Worm (Caenorhabditis elegans) whole organism, L4 larva: ENCODE measurements around the gene C52G5.2.

Source experiments
- D1046.2 ChIP-seq: fragments of 200-800 bp; sonication (Bioruptor generic); IDR thresholded peaks from 2 replicates; pipeline ENCODE4 v1.3.6; 2022; ENCODE audit warnings: missing genetic modification characterization, missing compliant biosample characterization
- F10B5.3 ChIP-seq: sonication (generic microtip); optimal IDR thresholded peaks from 2 replicates; lab custom pipeline; 2016; ENCODE audit warnings: mild to moderate bottlenecking, missing genetic modification characterization, missing compliant biosample characterization
- F37D6.2 ChIP-seq: sonication (generic microtip); optimal IDR thresholded peaks from 2 replicates; lab custom pipeline; 2016; ENCODE audit warnings: mild to moderate bottlenecking, missing genetic modification characterization, missing compliant biosample characterization
- T20F7.1 ChIP-seq: fragments of 200-800 bp; sonication (Bioruptor generic); optimal IDR thresholded peaks from 2 replicates; lab custom pipeline; 2018; ENCODE audit warnings: mild to moderate bottlenecking, missing genetic modification characterization, missing compliant biosample characterization
- T26A8.4 ChIP-seq: fragments of 200-800 bp; sonication (Bioruptor generic); IDR thresholded peaks from 2 replicates; pipeline ENCODE4 v1.3.6; 2022; ENCODE audit warnings: missing genetic modification characterization, missing compliant biosample characterization
- Y105C5A.15 ChIP-seq: fragments of 200-800 bp; sonication (Bioruptor generic); IDR thresholded peaks from 2 replicates; pipeline ENCODE4 v1.3.6; 2022; ENCODE audit warnings: missing genetic modification characterization, missing compliant biosample characterization
- Y5F2A.4 ChIP-seq: fragments of 200-800 bp; sonication (Bioruptor generic); optimal IDR thresholded peaks from 2 replicates; lab custom pipeline; 2018; ENCODE audit warnings: mild to moderate bottlenecking, missing genetic modification characterization, missing compliant biosample characterization
- Y75B8A.6 ChIP-seq: fragments of 200-800 bp; sonication (Bioruptor generic); IDR thresholded peaks from 2 replicates; pipeline ENCODE4 v1.3.6; 2022; ENCODE audit warnings: missing genetic modification reagents, missing genetic modification characterization, missing compliant biosample characterization
- ZK337.2 ChIP-seq: fragments of 200-800 bp; sonication (Bioruptor generic); IDR thresholded peaks from 2 replicates; pipeline ENCODE4 v1.3.6; 2022; ENCODE audit warnings: missing genetic modification reagents, missing genetic modification characterization, missing compliant biosample characterization
- aly-2 ChIP-seq: sonication (generic microtip); optimal IDR thresholded peaks from 2 replicates; lab custom pipeline; 2018; ENCODE audit warnings: missing biosample characterization, missing genetic modification characterization
- ama-1 ChIP-seq: fragments of 150-350 bp; optimal IDR thresholded peaks from 2 replicates; lab custom pipeline; 2014; ENCODE audit warnings: inconsistent platforms, mixed read lengths
- ceh-20 ChIP-seq: fragments of 200-800 bp; sonication (Bioruptor generic); IDR thresholded peaks from 2 replicates; pipeline ENCODE4 v1.3.6; 2022; ENCODE audit warnings: missing genetic modification reagents, missing genetic modification characterization, missing compliant biosample characterization
- ceh-62 ChIP-seq: sonication (generic microtip); optimal IDR thresholded peaks from 2 replicates; lab custom pipeline; 2017; ENCODE audit warnings: missing biosample characterization, missing genetic modification characterization
- ceh-82 ChIP-seq: sonication (generic microtip); optimal IDR thresholded peaks from 2 replicates; lab custom pipeline; 2017; ENCODE audit warnings: missing biosample characterization, missing genetic modification characterization
- ces-1 ChIP-seq: fragments of 150-350 bp; sonication (generic microtip); optimal IDR thresholded peaks from 4 replicates; lab custom pipeline; 2014; ENCODE audit warnings: missing biosample characterization, missing genetic modification reagents, missing genetic modification characterization
- cey-2 ChIP-seq: sonication (generic microtip); optimal IDR thresholded peaks from 3 replicates; lab custom pipeline; 2017; ENCODE audit warnings: missing genetic modification characterization, mild to moderate bottlenecking, missing compliant biosample characterization, antibody characterized with exemption, borderline replicate concordance; ENCODE audit not compliant: insufficient read depth
- ctbp-1 ChIP-seq: fragments of 200-800 bp; sonication (Bioruptor generic); IDR thresholded peaks from 2 replicates; pipeline ENCODE4 v1.3.6; 2022; ENCODE audit warnings: missing genetic modification reagents, missing genetic modification characterization, missing compliant biosample characterization
- daf-16 ChIP-seq, 3 experiments: sonication (generic microtip); optimal IDR thresholded peaks; 2 replicates each; lab custom pipeline; 2016 to 2017; ENCODE audit warnings: missing genetic modification characterization in 3 of 3, missing genetic modification reagents in 3 of 3, mild to moderate bottlenecking in 2 of 3, missing compliant biosample characterization in 2 of 3, missing biosample characterization in 1 of 3, moderate library complexity in 1 of 3
- dmd-8 ChIP-seq: fragments of 200-800 bp; sonication (Bioruptor generic); IDR thresholded peaks from 2 replicates; pipeline ENCODE4 v1.3.6; 2022; ENCODE audit warnings: missing genetic modification characterization, missing compliant biosample characterization
- dpl-1 ChIP-seq: fragments of 150-350 bp; optimal IDR thresholded peaks from 2 replicates; lab custom pipeline; 2014; ENCODE audit warnings: missing biosample characterization, missing genetic modification reagents, missing genetic modification characterization
- duxl-1 ChIP-seq: sonication (generic microtip); optimal IDR thresholded peaks from 2 replicates; lab custom pipeline; 2016; ENCODE audit warnings: mild to moderate bottlenecking, missing genetic modification characterization, moderate library complexity, missing compliant biosample characterization; ENCODE audit not compliant: poor library complexity
- dve-1 ChIP-seq: sonication (generic microtip); optimal IDR thresholded peaks from 2 replicates; lab custom pipeline; 2017; ENCODE audit warnings: antibody characterized with exemption, mild to moderate bottlenecking, missing genetic modification characterization, missing compliant biosample characterization; ENCODE audit not compliant: insufficient read depth
- egl-27 ChIP-seq: sonication (generic microtip); optimal IDR thresholded peaks from 3 replicates; lab custom pipeline; 2017; ENCODE audit warnings: missing biosample characterization, missing genetic modification reagents, missing genetic modification characterization
- fos-1 ChIP-seq: fragments of 150-350 bp; optimal IDR thresholded peaks from 2 replicates; lab custom pipeline; 2014; ENCODE audit warnings: missing biosample characterization, missing genetic modification characterization
- hlh-11 ChIP-seq: fragments of 200-800 bp; sonication (Bioruptor generic); optimal IDR thresholded peaks from 2 replicates; lab custom pipeline; 2018; ENCODE audit warnings: mild to moderate bottlenecking, missing genetic modification characterization, missing compliant biosample characterization
- hmg-1.1 ChIP-seq: fragments of 200-800 bp; sonication (Bioruptor generic); IDR thresholded peaks from 2 replicates; pipeline ENCODE4 v1.3.6; 2022; ENCODE audit warnings: missing genetic modification reagents, missing genetic modification characterization, missing compliant biosample characterization
- lim-7 ChIP-seq: fragments of 200-800 bp; sonication (Bioruptor generic); IDR thresholded peaks from 2 replicates; pipeline ENCODE4 v1.3.6; 2022; ENCODE audit warnings: missing genetic modification characterization, missing compliant biosample characterization
- lin-1 ChIP-seq: fragments of 200-800 bp; sonication (Bioruptor generic); IDR thresholded peaks from 2 replicates; pipeline ENCODE4 v1.3.6; 2022; ENCODE audit warnings: missing genetic modification reagents, missing genetic modification characterization, missing compliant biosample characterization
- lin-15B ChIP-seq: fragments of 150-350 bp; sonication (generic microtip); optimal IDR thresholded peaks from 3 replicates; lab custom pipeline; 2014; ENCODE audit warnings: missing biosample characterization, missing genetic modification characterization
- lin-29 ChIP-seq: fragments of 200-800 bp; sonication (Bioruptor generic); IDR thresholded peaks from 2 replicates; pipeline ENCODE4 v1.3.6; 2022; ENCODE audit warnings: missing genetic modification reagents, missing genetic modification characterization, missing compliant biosample characterization
- lin-39 ChIP-seq: fragments of 150-350 bp; optimal IDR thresholded peaks from 2 replicates; lab custom pipeline; 2014; ENCODE audit warnings: missing biosample characterization, missing genetic modification reagents, missing genetic modification characterization
- lsy-2 ChIP-seq, 2 experiments: fragments of 150-350 bp in 1 of 2; sonication (generic microtip) in 1 of 2; optimal IDR thresholded peaks; 2 replicates each; lab custom pipeline; 2014 to 2017; ENCODE audit warnings: missing biosample characterization in 2 of 2, missing genetic modification characterization in 2 of 2
- madf-9 ChIP-seq: fragments of 200-800 bp; sonication (Bioruptor generic); conservative IDR thresholded peaks from 2 replicates; pipeline ENCODE4 v1.3.6; 2022; ENCODE audit warnings: missing genetic modification reagents, missing genetic modification characterization, missing compliant biosample characterization
- mdt-29 ChIP-seq: fragments of 200-800 bp; sonication (Bioruptor generic); IDR thresholded peaks from 2 replicates; pipeline ENCODE4 v1.3.6; 2022; ENCODE audit warnings: missing genetic modification reagents, missing genetic modification characterization, missing compliant biosample characterization
- mes-2 ChIP-seq: sonication (generic microtip); optimal IDR thresholded peaks from 2 replicates; lab custom pipeline; 2016; ENCODE audit warnings: missing genotype, mild to moderate bottlenecking, missing genetic modification characterization, missing compliant biosample characterization; ENCODE audit not compliant: poor library complexity, severe bottlenecking
- nhr-237 ChIP-seq: sonication (generic microtip); optimal IDR thresholded peaks from 2 replicates; lab custom pipeline; 2017; ENCODE audit warnings: missing biosample characterization, missing genetic modification characterization
- nhr-25 ChIP-seq: sonication (generic microtip); optimal IDR thresholded peaks from 2 replicates; lab custom pipeline; 2017; ENCODE audit warnings: missing genetic modification characterization, mild to moderate bottlenecking, missing compliant biosample characterization, antibody characterized with exemption, moderate library complexity, borderline replicate concordance; ENCODE audit not compliant: insufficient read depth
- nhr-41 ChIP-seq: fragments of 200-800 bp; sonication (Bioruptor generic); IDR thresholded peaks from 2 replicates; pipeline ENCODE4 v1.3.6; 2022; ENCODE audit warnings: missing genetic modification reagents, missing genetic modification characterization, missing compliant biosample characterization
- nhr-42 ChIP-seq: fragments of 200-800 bp; sonication (Bioruptor generic); IDR thresholded peaks from 2 replicates; pipeline ENCODE4 v1.3.6; 2022; ENCODE audit warnings: missing genetic modification characterization, missing compliant biosample characterization
- nhr-76 ChIP-seq: fragments of 150-350 bp; optimal IDR thresholded peaks from 2 replicates; lab custom pipeline; 2014; ENCODE audit warnings: missing biosample characterization, missing genetic modification characterization
- pqm-1 ChIP-seq: sonication (generic microtip); optimal IDR thresholded peaks from 2 replicates; lab custom pipeline; 2017; ENCODE audit warnings: missing biosample characterization, missing genetic modification characterization
- rbr-2 ChIP-seq: sonication (generic microtip); optimal IDR thresholded peaks from 2 replicates; lab custom pipeline; 2016; ENCODE audit warnings: missing genotype, missing genetic modification characterization, missing compliant biosample characterization
- sdz-12 ChIP-seq: fragments of 200-800 bp; sonication (Bioruptor generic); optimal IDR thresholded peaks from 2 replicates; lab custom pipeline; 2018; ENCODE audit warnings: mild to moderate bottlenecking, missing genetic modification characterization, missing compliant biosample characterization
- snpc-1.2 ChIP-seq: fragments of 200-800 bp; sonication (Bioruptor generic); IDR thresholded peaks from 2 replicates; pipeline ENCODE4 v1.3.6; 2022; ENCODE audit warnings: missing genetic modification reagents, missing genetic modification characterization, missing compliant biosample characterization
- spr-3 ChIP-seq: fragments of 200-800 bp; sonication (Bioruptor generic); optimal IDR thresholded peaks from 2 replicates; lab custom pipeline; 2018; ENCODE audit warnings: mild to moderate bottlenecking, missing genetic modification characterization, missing compliant biosample characterization
- unc-39 ChIP-seq: sonication (generic microtip); optimal IDR thresholded peaks from 2 replicates; lab custom pipeline; 2017; ENCODE audit warnings: missing biosample characterization, missing genetic modification characterization
- unc-62 ChIP-seq, 3 experiments: fragments of 150-350 bp in 1 of 3; sonication (generic microtip); optimal IDR thresholded peaks in 2 of 3; peaks in 1 of 3; 1 replicate in 1 of 3; 2 replicates in 2 of 3; lab custom pipeline; 2014 to 2017; ENCODE audit warnings: missing biosample characterization in 3 of 3, missing genetic modification characterization in 3 of 3, missing genetic modification reagents in 3 of 3, missing genotype in 1 of 3
- vab-7 ChIP-seq: fragments of 200-800 bp; sonication (Bioruptor generic); IDR thresholded peaks from 2 replicates; pipeline ENCODE4 v1.3.6; 2022; ENCODE audit warnings: missing genetic modification reagents, missing genetic modification characterization, missing compliant biosample characterization
- zag-1 ChIP-seq: fragments of 150-350 bp; optimal IDR thresholded peaks from 2 replicates; lab custom pipeline; 2014; ENCODE audit warnings: missing biosample characterization, missing genetic modification characterization
- zip-11 ChIP-seq: fragments of 200-800 bp; sonication (Bioruptor generic); IDR thresholded peaks from 2 replicates; pipeline ENCODE4 v1.3.6; 2022; ENCODE audit warnings: missing genetic modification characterization, missing compliant biosample characterization
- ztf-11 ChIP-seq: fragments of 150-350 bp; optimal IDR thresholded peaks from 2 replicates; lab custom pipeline; 2014; ENCODE audit warnings: missing biosample characterization, missing genetic modification characterization

C52G5.2 gene

DNA sequence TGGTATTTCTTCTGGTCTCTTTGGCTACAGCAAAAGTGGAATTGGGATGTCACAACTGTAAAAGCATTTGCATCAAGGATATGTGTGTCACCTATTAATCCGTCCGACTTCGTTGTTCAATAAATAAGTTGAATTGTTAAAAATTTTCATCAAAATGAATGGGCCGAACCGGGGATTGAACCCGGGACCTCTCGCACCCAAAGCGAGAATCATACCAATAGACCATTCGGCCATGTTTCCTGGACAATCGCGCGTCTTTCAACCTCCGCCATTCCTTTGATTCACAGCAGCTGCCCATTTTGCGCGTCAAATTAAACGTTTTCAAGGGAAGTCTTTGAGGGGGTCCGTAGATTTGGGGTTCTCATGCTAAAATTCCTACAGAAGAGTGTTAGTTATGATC, 11.6 kb downstream of the C52G5.2 start (continued):
- TF ChIP-seq F37D6.2 (tag; lab: Kevin White, UChicago) (no peak), dmd-8 (GFP tag; lab: Robert Waterston, UW) (peak; percentile 70), lin-1 (no peak), nhr-42 (GFP tag; lab: Robert Waterston, UW) (no peak), unc-62 (GFP tag; optimal IDR thresholded peaks at IDR 0.05 in 1 of 2; lab: Kevin White, UChicago) (no peak), unc-62 (tag; optimal IDR thresholded peaks at IDR 0.05; lab: Kevin White, UChicago) (no peak), sdz-12 (GFP tag; lab: Kevin White, UChicago) (no peak), zag-1 (tag; lab: Kevin White, UChicago) (no peak), ctbp-1 (GFP tag; lab: Robert Waterston, UW) (no peak), unc-39 (no peak), hlh-11 (tag; lab: Kevin White, UChicago) (no peak), rbr-2 (tag; lab: Kevin White, UChicago) (no peak), lim-7 (peak; percentile 78), lin-39 (tag; lab: Kevin White, UChicago) (no peak), T20F7.1 (no peak), lin-15B (no peak), spr-3 (no peak), ces-1 (no peak), hmg-1.1 (GFP tag; lab: Robert Waterston, UW) (no peak), nhr-76 (tag; lab: Kevin White, UChicago) (no peak), nhr-41 (GFP tag; lab: Robert Waterston, UW) (0 out of 2 replicates have a peak, but pooled peaks have one; percentile 18), Y105C5A.15 (no peak), mdt-29 (GFP tag; lab: Robert Waterston, UW) (no peak), ama-1 (lab: Kevin White, UChicago) (no peak), ztf-11 (tag; lab: Kevin White, UChicago) (no peak), cey-2 (no peak), nhr-25 (tag; lab: Kevin White, UChicago) (no peak), duxl-1 (tag; lab: Kevin White, UChicago) (peak; percentile 29), ceh-62 (tag; lab: Kevin White, UChicago) (no peak), madf-9 (GFP tag; lab: Robert Waterston, UW) (no peak), pqm-1 (tag; lab: Kevin White, UChicago) (no peak), ceh-20 (no peak), ZK337.2 (no peak), Y5F2A.4 (GFP tag; lab: Kevin White, UChicago) (no peak), T26A8.4 (peak; percentile 26; the same call in 1 of the 2 replicates), D1046.2 (GFP tag; lab: Robert Waterston, UW) (no peak), aly-2 (tag; lab: Kevin White, UChicago) (no peak), lsy-2 (tag; optimal IDR thresholded peaks at IDR 0.05; lab: Kevin White, UChicago) (no peak), egl-27 (tag; lab: Kevin White, UChicago) (no peak), dve-1 (tag; lab: Kevin White, UChicago) (no peak), daf-16 (GFP tag; optimal IDR thresholded peaks at IDR 0.05; lab: Kevin White, UChicago) (no peak), daf-16 (tag; optimal IDR thresholded peaks at IDR 0.05; lab: Kevin White, UChicago) (no peak), zip-11 (GFP tag; lab: Robert Waterston, UW) (no peak), ceh-82 (no peak), lin-29 (GFP tag; lab: Robert Waterston, UW) (no peak), dpl-1 (GFP tag; lab: Kevin White, UChicago) (no peak), mes-2 (tag; lab: Kevin White, UChicago) (peak; percentile 33), vab-7 (GFP tag; lab: Robert Waterston, UW) (peak; percentile 32; the same call in 1 of the 2 replicates), fos-1 (tag; lab: Kevin White, UChicago) (no peak), F10B5.3 (tag; lab: Kevin White, UChicago) (no peak), snpc-1.2 (GFP tag; lab: Robert Waterston, UW) (peak; percentile 78), Y75B8A.6 (GFP tag; lab: Robert Waterston, UW) (no peak), nhr-237 (no peak)
